Fruit fly (Drosophila melanogaster): ENCODE data around the gene Wdr37.

DNA sequence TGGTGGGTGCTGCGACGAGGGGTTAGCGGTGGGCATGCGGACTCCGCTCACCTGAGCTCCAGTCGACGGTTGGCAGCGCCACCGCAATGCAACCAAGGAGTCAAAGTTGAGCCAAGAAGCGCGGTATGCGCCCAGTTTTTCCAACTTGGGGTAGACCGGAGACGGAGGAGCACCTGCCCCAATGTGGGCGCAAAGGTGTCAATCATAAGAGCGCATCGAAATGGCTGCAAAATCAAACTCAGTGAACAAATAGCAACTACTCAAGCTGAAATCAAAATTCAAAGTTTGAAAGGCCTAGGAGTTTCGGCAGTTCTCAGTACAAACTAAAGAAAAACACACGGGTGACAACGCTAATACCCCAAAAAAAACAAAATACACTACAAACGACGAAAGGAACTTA, 40.8 kb downstream of the Wdr37 start, which contains the start of gene hmw:
- TF ChIP-seq Trl (optimal IDR thresholded peaks at IDR 0.05), result no peak
- TF ChIP-seq Trl (GFP tag; optimal IDR thresholded peaks at IDR 0.05), result no peak
- no peak for TF ChIP-seq lilli (GFP tag; optimal IDR thresholded peaks at IDR 0.05)
- TF ChIP-seq ftz-f1 (GFP tag; optimal IDR thresholded peaks at IDR 0.05), result no peak
- TF ChIP-seq cas (GFP tag; IDR thresholded peaks at IDR 0.05), result no peak
- TF ChIP-seq pho (GFP tag; optimal IDR thresholded peaks at IDR 0.05), result no peak
- no peak for TF ChIP-seq abd-A (tag; optimal IDR thresholded peaks at IDR 0.05)
- no peak for TF ChIP-seq CG12659 (GFP tag; optimal IDR thresholded peaks at IDR 0.05)
- TF ChIP-seq CG8281 (tag; optimal IDR thresholded peaks at IDR 0.05), result no peak
- no peak for TF ChIP-seq NK7.1 (GFP tag; optimal IDR thresholded peaks at IDR 0.05)
- no peak for TF ChIP-seq hb (GFP tag; IDR thresholded peaks at IDR 0.05; ENCODE audit: partially characterized antibody)
- no peak for TF ChIP-seq Ets65A (GFP tag)
